Worm (Caenorhabditis elegans): Measurements from ENCODE around the gene K02C4.3.
A peak's percentile ranks its signal among the peaks of the same experiment; 100 is the strongest.

K02C4.3 gene

DNA sequence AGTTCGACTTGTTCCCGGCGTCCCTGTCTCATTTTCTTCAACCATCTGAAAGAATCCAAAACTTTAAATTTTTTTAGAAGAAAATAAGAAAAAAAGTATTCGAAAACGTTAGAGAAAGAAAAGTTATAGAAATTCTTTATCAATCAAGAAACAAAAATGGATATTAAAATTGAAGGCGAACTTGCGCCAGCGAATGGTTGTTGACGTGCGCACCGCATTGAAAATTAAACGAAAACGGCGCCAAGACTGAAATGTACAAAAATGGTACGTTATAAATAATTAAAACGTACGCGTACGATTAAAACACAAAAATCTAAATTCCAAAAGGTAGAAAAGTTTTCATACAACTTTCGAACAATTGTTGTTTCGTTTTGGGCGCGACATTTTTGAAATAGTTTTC, at the start of gene K02C4.3:
Gene K02C4.3 (minus strand): TSS at position 51 of the 400 bp plus-strand sequence.
- TF ChIP-seq ces-1 (GFP tag; optimal IDR thresholded peaks at IDR 0.05) (no peak), bed-3 (GFP tag; optimal IDR thresholded peaks at IDR 0.05) (no peak), ham-2 (GFP tag; optimal IDR thresholded peaks at IDR 0.05) (no peak), ceh-83 (GFP tag; optimal IDR thresholded peaks at IDR 0.05) (no peak), sptf-1 (tag; optimal IDR thresholded peaks at IDR 0.05) (no peak), cnd-1 (tag; optimal IDR thresholded peaks at IDR 0.05) (no peak), mls-2 (tag; optimal IDR thresholded peaks at IDR 0.05) (no peak), blmp-1 (tag; optimal IDR thresholded peaks at IDR 0.05) (no peak), snpc-4 (tag; optimal IDR thresholded peaks at IDR 0.05) (no peak), lsy-2 (tag; optimal IDR thresholded peaks at IDR 0.05) (peak; percentile 63), drap-1 (GFP tag; optimal IDR thresholded peaks at IDR 0.05) (no peak), mep-1 (tag; optimal IDR thresholded peaks at IDR 0.05) (peak; percentile 60), lin-13 (tag; optimal IDR thresholded peaks at IDR 0.05) (no peak), elt-3 (tag; optimal IDR thresholded peaks at IDR 0.05) (no peak), elt-1 (tag; optimal IDR thresholded peaks at IDR 0.05; ENCODE audit: borderline replicate concordance, insufficient read depth) (no peak)

DNA sequence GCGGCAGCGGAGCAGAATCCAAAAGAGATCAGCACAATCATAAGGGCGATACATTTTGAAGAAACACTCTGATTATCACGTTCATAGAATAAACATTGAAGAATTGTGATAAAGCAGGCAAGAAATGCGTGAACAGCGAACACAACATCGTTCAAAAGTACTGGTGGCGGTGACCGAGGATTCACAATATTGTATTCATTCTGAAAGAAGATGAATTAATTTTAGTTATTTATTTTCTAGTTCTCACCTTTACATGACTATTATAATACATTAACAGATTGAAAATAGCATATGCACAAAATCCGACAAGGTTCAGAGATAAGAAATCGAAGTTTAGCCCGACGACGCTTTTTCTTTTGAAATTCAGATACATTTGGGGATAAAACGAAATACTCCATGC, 49.3 kb upstream of the K02C4.3 start:
- TF ChIP-seq ces-1 (GFP tag; optimal IDR thresholded peaks at IDR 0.05) (no peak), M03D4.4 (tag; optimal IDR thresholded peaks at IDR 0.05) (no peak), zip-8 (tag; optimal IDR thresholded peaks at IDR 0.05) (no peak), lsy-2 (tag; optimal IDR thresholded peaks at IDR 0.05) (no peak), drap-1 (GFP tag; optimal IDR thresholded peaks at IDR 0.05) (no peak), unc-39 (tag; optimal IDR thresholded peaks at IDR 0.05) (no peak), mab-5 (tag; optimal IDR thresholded peaks at IDR 0.05) (no peak), nhr-237 (tag; optimal IDR thresholded peaks at IDR 0.05) (no peak), unc-62 (GFP tag; optimal IDR thresholded peaks at IDR 0.05) (no peak), sptf-1 (tag; optimal IDR thresholded peaks at IDR 0.05) (no peak), ham-2 (GFP tag; optimal IDR thresholded peaks at IDR 0.05) (no peak), pha-4 (tag; optimal IDR thresholded peaks at IDR 0.05) (no peak), tbx-8 (GFP tag; optimal IDR thresholded peaks at IDR 0.05) (no peak), unc-120 (tag; optimal IDR thresholded peaks at IDR 0.05; ENCODE audit: poor library complexity, severe bottlenecking) (no peak), hlh-1 (tag; optimal IDR thresholded peaks at IDR 0.05) (no peak), elt-1 (tag; optimal IDR thresholded peaks at IDR 0.05; ENCODE audit: borderline replicate concordance, insufficient read depth) (no peak), ztf-11 (tag; optimal IDR thresholded peaks at IDR 0.05) (no peak), mls-2 (tag; optimal IDR thresholded peaks at IDR 0.05) (no peak)

DNA sequence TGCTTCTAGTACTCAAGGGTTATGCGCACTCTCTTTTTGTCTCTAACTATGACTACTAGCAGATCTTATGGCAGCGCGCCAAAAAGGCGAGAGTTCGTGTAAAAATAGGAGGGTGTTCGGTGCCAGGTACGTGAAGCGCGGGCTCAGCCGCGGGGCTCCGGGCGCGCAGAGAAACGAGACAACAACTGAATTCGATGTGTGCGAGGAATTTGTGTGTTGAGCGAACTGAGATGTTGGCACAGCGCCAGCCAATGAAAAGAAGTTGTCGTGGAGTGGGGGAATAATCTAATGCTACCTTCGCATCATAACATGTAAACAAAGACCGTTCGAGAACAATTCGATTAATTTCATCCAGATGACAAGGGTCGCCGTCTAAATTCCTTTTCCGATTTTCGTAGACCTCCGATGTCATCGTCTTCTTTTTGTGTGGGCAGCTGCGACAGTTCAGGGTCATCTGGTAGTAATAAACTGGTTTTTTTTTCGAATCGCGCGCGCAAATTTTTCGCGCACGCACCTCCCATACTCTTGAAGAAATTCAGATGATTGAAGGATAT, 44.8 kb upstream of the K02C4.3 start:
- TF ChIP-seq sptf-1 (tag; optimal IDR thresholded peaks at IDR 0.05) (no peak), tbx-8 (GFP tag; optimal IDR thresholded peaks at IDR 0.05) (no peak), flh-1 (GFP tag; optimal IDR thresholded peaks at IDR 0.05) (no peak), zip-8 (tag; optimal IDR thresholded peaks at IDR 0.05) (no peak), ztf-11 (tag; optimal IDR thresholded peaks at IDR 0.05) (no peak), mab-5 (tag; optimal IDR thresholded peaks at IDR 0.05) (no peak), nhr-28 (tag; optimal IDR thresholded peaks at IDR 0.05) (no peak), ceh-39 (tag; optimal IDR thresholded peaks at IDR 0.05) (no peak), M03D4.4 (tag; optimal IDR thresholded peaks at IDR 0.05) (no peak), nhr-12 (tag; optimal IDR thresholded peaks at IDR 0.05) (no peak), elt-1 (tag; optimal IDR thresholded peaks at IDR 0.05; ENCODE audit: borderline replicate concordance, insufficient read depth) (no peak), unc-62 (GFP tag; optimal IDR thresholded peaks at IDR 0.05) (no peak), cnd-1 (tag; optimal IDR thresholded peaks at IDR 0.05) (no peak), pha-4 (tag; optimal IDR thresholded peaks at IDR 0.05) (no peak), ceh-83 (GFP tag; optimal IDR thresholded peaks at IDR 0.05) (no peak)

DNA sequence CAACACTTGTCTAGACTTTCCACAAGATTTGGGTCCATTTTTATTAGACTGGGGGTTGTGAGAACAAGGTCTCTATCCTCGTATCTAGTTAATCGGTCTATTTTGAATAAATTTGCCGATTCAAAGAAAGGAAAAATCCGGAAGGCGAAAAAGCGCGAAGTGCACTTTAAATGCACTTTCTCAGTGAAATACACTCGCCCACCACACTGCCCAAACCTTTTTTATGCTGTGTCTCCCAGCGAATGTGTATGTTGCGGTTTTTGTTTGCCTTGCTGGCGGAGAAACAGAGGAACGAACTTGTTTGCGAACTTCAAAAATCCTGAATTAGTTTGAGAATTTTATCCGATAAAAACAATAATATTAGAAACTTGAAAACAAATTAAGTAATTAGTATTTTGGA, 44.1 kb upstream of the K02C4.3 start:
- TF ChIP-seq nhr-76 (tag; optimal IDR thresholded peaks at IDR 0.05) (no peak), pha-4 (tag; optimal IDR thresholded peaks at IDR 0.05) (no peak), ceh-43 (GFP tag; optimal IDR thresholded peaks at IDR 0.05) (no peak), hlh-1 (tag; optimal IDR thresholded peaks at IDR 0.05) (no peak), mep-1 (tag; optimal IDR thresholded peaks at IDR 0.05) (no peak), elt-1 (tag; optimal IDR thresholded peaks at IDR 0.05; ENCODE audit: borderline replicate concordance, insufficient read depth) (no peak), nhr-12 (tag; optimal IDR thresholded peaks at IDR 0.05) (no peak), mab-5 (tag; optimal IDR thresholded peaks at IDR 0.05) (no peak)

Measured in whole organism, mixed stage, embryonic.